Worm (Caenorhabditis elegans) whole organism, mixed stage, embryonic: Measurements from ENCODE around the gene gsto-3.

Experiments used
- blmp-1 ChIP-seq: fragments of 150-350 bp; optimal IDR thresholded peaks from 2 replicates; lab custom pipeline; 2014; ENCODE audit warnings: missing biosample characterization, missing genetic modification characterization
- elt-3 ChIP-seq: fragments of 150-350 bp; optimal IDR thresholded peaks from 2 replicates; lab custom pipeline; 2014; ENCODE audit warnings: missing biosample characterization, missing genetic modification characterization
- lin-32 ChIP-seq: fragments of 200-800 bp; sonication (Bioruptor generic); optimal IDR thresholded peaks from 2 replicates; lab custom pipeline; 2018; ENCODE audit warnings: mild to moderate bottlenecking, missing genetic modification characterization, missing compliant biosample characterization
- lsy-2 ChIP-seq: fragments of 150-350 bp; optimal IDR thresholded peaks from 2 replicates; lab custom pipeline; 2014; ENCODE audit warnings: missing biosample characterization, missing genetic modification characterization
- mep-1 ChIP-seq: fragments of 150-350 bp; optimal IDR thresholded peaks from 2 replicates; lab custom pipeline; 2017; ENCODE audit warnings: missing biosample characterization, missing genetic modification reagents, missing genetic modification characterization, inconsistent platforms
- nhr-76 ChIP-seq: sonication (generic microtip); optimal IDR thresholded peaks from 2 replicates; lab custom pipeline; 2017; ENCODE audit warnings: missing biosample characterization, missing genetic modification characterization
- pha-4 ChIP-seq: fragments of 150-350 bp; optimal IDR thresholded peaks from 2 replicates; lab custom pipeline; 2018; ENCODE audit warnings: missing biosample characterization, missing genetic modification reagents, missing genetic modification characterization
- sptf-1 ChIP-seq: sonication (generic microtip); optimal IDR thresholded peaks from 2 replicates; lab custom pipeline; 2017; ENCODE audit warnings: mild to moderate bottlenecking, missing genetic modification characterization, moderate library complexity, missing compliant biosample characterization
- tbx-8 ChIP-seq: fragments of 200-800 bp; sonication (Bioruptor generic); optimal IDR thresholded peaks from 2 replicates; lab custom pipeline; 2018; ENCODE audit warnings: mild to moderate bottlenecking, missing genetic modification characterization, moderate library complexity, missing compliant biosample characterization
- unc-120 ChIP-seq: sonication (generic microtip); optimal IDR thresholded peaks from 2 replicates; lab custom pipeline; 2017; ENCODE audit warnings: missing genetic modification characterization, missing compliant biosample characterization; ENCODE audit not compliant: poor library complexity, severe bottlenecking
- unc-39 ChIP-seq: fragments of 150-350 bp; optimal IDR thresholded peaks from 2 replicates; lab custom pipeline; 2014; ENCODE audit warnings: missing biosample characterization, missing genetic modification characterization
- unc-62 ChIP-seq: fragments of 150-350 bp; optimal IDR thresholded peaks from 2 replicates; lab custom pipeline; 2014; ENCODE audit warnings: missing biosample characterization, missing genetic modification reagents, missing genetic modification characterization
- ztf-11 ChIP-seq: fragments of 150-350 bp; optimal IDR thresholded peaks from 2 replicates; lab custom pipeline; 2014; ENCODE audit warnings: missing biosample characterization, missing genetic modification characterization

ce11 chrIII:418649-419048 is 37.6 kb upstream of the gsto-3 start, which contains the start of gene stim-1:
- TF ChIP-seq blmp-1 (tag; lab: Kevin White, UChicago): no peak
- TF ChIP-seq lsy-2 (tag; lab: Kevin White, UChicago): no peak
- no peak for TF ChIP-seq elt-3 (tag; lab: Kevin White, UChicago)
- no peak for TF ChIP-seq lin-32 (GFP tag; lab: Kevin White, UChicago)
- no peak for TF ChIP-seq unc-62 (GFP tag; lab: Kevin White, UChicago)
- no peak for TF ChIP-seq unc-39 (tag; lab: Kevin White, UChicago)
- no peak for TF ChIP-seq pha-4 (tag; lab: Kevin White, UChicago)
- no peak for TF ChIP-seq nhr-76
- TF ChIP-seq tbx-8 (GFP tag; lab: Kevin White, UChicago): no peak
- no peak for TF ChIP-seq mep-1 (tag; lab: Kevin White, UChicago)
- no peak for TF ChIP-seq unc-120 (tag; lab: Kevin White, UChicago)
- TF ChIP-seq sptf-1 (tag; lab: Kevin White, UChicago): no peak
- no peak for TF ChIP-seq ztf-11 (tag; lab: Kevin White, UChicago)
